Fruit fly (Drosophila melanogaster) whole organism, embryonic: ENCODE data around the gene CG15212.

Source experiments
- ATbp ChIP-seq: fragments of 200-800 bp; sonication (Bioruptor generic); optimal IDR thresholded peaks from 2 replicates; lab custom pipeline; 2017; ENCODE audit warnings: missing biosample characterization, mild to moderate bottlenecking, missing genetic modification characterization, missing genetic modification reagents
- Bgb ChIP-seq: fragments of 200-800 bp; sonication (Bioruptor generic); IDR thresholded peaks from 2 replicates; pipeline ENCODE4 v1.3.6; 2022; ENCODE audit warnings: missing biosample characterization, missing genetic modification characterization; ENCODE audit not compliant: partially characterized antibody
- CG1024 ChIP-seq: fragments of 200-800 bp; sonication (Bioruptor generic); IDR thresholded peaks from 2 replicates; pipeline ENCODE4 v1.3.6; 2022; ENCODE audit warnings: missing biosample characterization, missing genetic modification characterization
- CG11398 ChIP-seq: fragments of 200-800 bp; sonication (Bioruptor generic); optimal IDR thresholded peaks from 2 replicates; lab custom pipeline; 2016; ENCODE audit warnings: missing biosample characterization, missing genetic modification characterization
- CG12659 ChIP-seq: fragments of 200-800 bp; sonication (Bioruptor generic); optimal IDR thresholded peaks from 3 replicates; lab custom pipeline; 2017; ENCODE audit warnings: mild to moderate bottlenecking, missing biosample characterization, missing genetic modification reagents, missing genetic modification characterization
- CG1529 ChIP-seq: fragments of 200-800 bp; sonication (Bioruptor generic); optimal IDR thresholded peaks from 3 replicates; lab custom pipeline; 2018; ENCODE audit warnings: missing biosample characterization, missing genetic modification characterization
- CG15601 ChIP-seq: fragments of 200-800 bp; sonication (Bioruptor generic); optimal IDR thresholded peaks from 3 replicates; lab custom pipeline; 2019; ENCODE audit warnings: missing biosample characterization, mild to moderate bottlenecking, missing genetic modification characterization, moderate library complexity
- CG16863 ChIP-seq: fragments of 200-800 bp; sonication (Bioruptor generic); optimal IDR thresholded peaks from 3 replicates; lab custom pipeline; 2016; ENCODE audit warnings: missing biosample characterization, missing genetic modification characterization
- CG2199 ChIP-seq: fragments of 200-800 bp; sonication (Bioruptor generic); IDR thresholded peaks from 3 replicates; pipeline ENCODE4 v1.3.6; 2022; ENCODE audit warnings: missing biosample characterization, missing genetic modification characterization
- CG30020 ChIP-seq: fragments of 200-800 bp; optimal IDR thresholded peaks from 2 replicates; lab custom pipeline; 2019; ENCODE audit warnings: missing biosample characterization, mild to moderate bottlenecking, missing genetic modification characterization, moderate library complexity
- CG32532 ChIP-seq: fragments of 200-800 bp; sonication (Bioruptor generic); IDR thresholded peaks from 2 replicates; pipeline ENCODE4 v1.3.6; 2022; ENCODE audit warnings: missing biosample characterization, missing genetic modification characterization
- CG34224 ChIP-seq: fragments of 200-800 bp; sonication (Bioruptor generic); IDR thresholded peaks from 3 replicates; pipeline ENCODE4 v1.3.6; 2022; ENCODE audit warnings: missing biosample characterization, missing genetic modification characterization; ENCODE audit not compliant: partially characterized antibody
- CG34422 ChIP-seq: fragments of 200-800 bp; sonication (Bioruptor generic); IDR thresholded peaks from 3 replicates; pipeline ENCODE4 v1.3.6; 2022; ENCODE audit warnings: missing biosample characterization, missing genetic modification characterization
- CG3726 ChIP-seq: fragments of 200-800 bp; sonication (Bioruptor generic); IDR thresholded peaks from 3 replicates; pipeline ENCODE4, ENCODE4 v1.3.6; 2022; ENCODE audit warnings: missing biosample characterization, missing genetic modification characterization
- CG3847 ChIP-seq: fragments of 200-800 bp; sonication (Bioruptor generic); IDR thresholded peaks from 2 replicates; pipeline ENCODE4 v1.3.6; 2022; ENCODE audit warnings: missing biosample characterization, missing genetic modification characterization
- CG3995 ChIP-seq: fragments of 200-800 bp; sonication (Bioruptor generic); optimal IDR thresholded peaks from 3 replicates; lab custom pipeline; 2016; ENCODE audit warnings: missing biosample characterization, missing genetic modification characterization
- CG4328 ChIP-seq: fragments of 200-800 bp; sonication (Bioruptor generic); optimal IDR thresholded peaks from 3 replicates; lab custom pipeline; 2017; ENCODE audit warnings: missing biosample characterization, missing genetic modification reagents, missing genetic modification characterization
- CG6791 ChIP-seq: fragments of 200-800 bp; sonication (Bioruptor generic); IDR thresholded peaks from 3 replicates; pipeline ENCODE4 v1.3.6; 2022; ENCODE audit warnings: missing biosample characterization, missing genetic modification characterization; ENCODE audit not compliant: partially characterized antibody
- CG7271 ChIP-seq: fragments of 200-800 bp; sonication (Bioruptor generic); optimal IDR thresholded peaks from 2 replicates; lab custom pipeline; 2018; ENCODE audit warnings: missing biosample characterization, mild to moderate bottlenecking, missing genetic modification characterization, moderate library complexity
- CG7786 ChIP-seq: fragments of 200-800 bp; sonication (Bioruptor generic); optimal IDR thresholded peaks from 2 replicates; lab custom pipeline; 2016; ENCODE audit warnings: missing biosample characterization, missing genetic modification characterization
- CG8089 ChIP-seq: fragments of 200-800 bp; sonication (Bioruptor generic); optimal IDR thresholded peaks from 3 replicates; lab custom pipeline; 2016; ENCODE audit warnings: missing biosample characterization, missing genetic modification characterization
- CG8478 ChIP-seq: fragments of >200 bp; optimal IDR thresholded peaks from 2 replicates; lab custom pipeline; 2018
- CG9797 ChIP-seq: fragments of 200-800 bp; sonication (Bioruptor generic); optimal IDR thresholded peaks from 3 replicates; lab custom pipeline; 2018; ENCODE audit warnings: missing biosample characterization, mild to moderate bottlenecking, missing genetic modification characterization
- CrebB ChIP-seq: fragments of 200-800 bp; sonication (Bioruptor generic); optimal IDR thresholded peaks from 3 replicates; lab custom pipeline; 2018; ENCODE audit warnings: missing biosample characterization, mild to moderate bottlenecking, missing genetic modification characterization
- Dbx ChIP-seq: fragments of 200-800 bp; sonication (Bioruptor generic); IDR thresholded peaks from 3 replicates; pipeline ENCODE4 v1.3.6; 2022; ENCODE audit warnings: missing biosample characterization, missing genetic modification characterization
- Dp ChIP-seq: fragments of 200-800 bp; sonication (Bioruptor generic); optimal IDR thresholded peaks from 2 replicates; lab custom pipeline; 2018; ENCODE audit warnings: missing biosample characterization, mild to moderate bottlenecking, missing genetic modification characterization, moderate library complexity
- E2f1 ChIP-seq: fragments of 200-800 bp; sonication (Bioruptor generic); IDR thresholded peaks from 2 replicates; pipeline ENCODE4 v1.3.6; 2022; ENCODE audit warnings: missing biosample characterization, missing genetic modification characterization
- Elba2 ChIP-seq: fragments of 200-800 bp; sonication (Bioruptor generic); optimal IDR thresholded peaks from 3 replicates; lab custom pipeline; 2016; ENCODE audit warnings: missing biosample characterization, missing genetic modification characterization
- Ets65A ChIP-seq: fragments of 200-800 bp; sonication (Bioruptor generic); peaks from one replicate; lab custom pipeline; 2016; ENCODE audit warnings: missing biosample characterization, missing genetic modification characterization
- Fer1 ChIP-seq: fragments of 200-800 bp; sonication (Bioruptor generic); optimal IDR thresholded peaks from 2 replicates; lab custom pipeline; 2017; ENCODE audit warnings: missing biosample characterization, mild to moderate bottlenecking, missing genetic modification characterization
- Rfx ChIP-seq: fragments of 200-800 bp; sonication (Bioruptor generic); IDR thresholded peaks from 2 replicates; pipeline ENCODE4 v1.3.6; 2022; ENCODE audit warnings: missing biosample characterization, missing genetic modification characterization
- Spps ChIP-seq: fragments of 200-800 bp; sonication (Bioruptor generic); optimal IDR thresholded peaks from 2 replicates; lab custom pipeline; 2018; ENCODE audit warnings: missing biosample characterization, mild to moderate bottlenecking, missing genetic modification characterization
- Sry-β ChIP-seq: fragments of 200-800 bp; sonication (Bioruptor generic); optimal IDR thresholded peaks from 2 replicates; lab custom pipeline; 2018; ENCODE audit warnings: missing biosample characterization, mild to moderate bottlenecking, missing genetic modification characterization, moderate library complexity
- Sry-δ ChIP-seq: fragments of 200-800 bp; sonication (Bioruptor generic); optimal IDR thresholded peaks from 2 replicates; lab custom pipeline; 2016; ENCODE audit warnings: missing biosample characterization, missing genetic modification characterization
- Ssrp ChIP-seq: fragments of 200-800 bp; sonication (Bioruptor generic); optimal IDR thresholded peaks from 2 replicates; lab custom pipeline; 2018; ENCODE audit warnings: missing biosample characterization, mild to moderate bottlenecking, missing genetic modification characterization, moderate library complexity
- Xbp1 ChIP-seq: fragments of 200-800 bp; sonication (Bioruptor generic); optimal IDR thresholded peaks from 3 replicates; lab custom pipeline; 2016; ENCODE audit warnings: missing biosample characterization, mild to moderate bottlenecking, missing genetic modification characterization
- bcd ChIP-seq: fragments of 200-800 bp; sonication (Bioruptor generic); optimal IDR thresholded peaks from 2 replicates; lab custom pipeline; 2017; ENCODE audit warnings: missing biosample characterization, mild to moderate bottlenecking, missing genetic modification characterization
- cwo ChIP-seq: fragments of 200-800 bp; sonication (Bioruptor generic); optimal IDR thresholded peaks from 3 replicates; lab custom pipeline; 2017; ENCODE audit warnings: missing biosample characterization, missing genetic modification characterization, mild to moderate bottlenecking, moderate library complexity, missing genetic modification reagents
- dan ChIP-seq: fragments of 200-800 bp; sonication (Bioruptor generic); IDR thresholded peaks from 2 replicates; pipeline ENCODE4 v1.3.6; 2022; ENCODE audit warnings: missing biosample characterization, missing genetic modification characterization
- en ChIP-seq: fragments of 200-800 bp; sonication (Bioruptor generic); optimal IDR thresholded peaks from 2 replicates; lab custom pipeline; 2016; ENCODE audit warnings: missing biosample characterization, missing genetic modification characterization
- gt ChIP-seq: fragments of 200-800 bp; sonication (Bioruptor generic); IDR thresholded peaks from 2 replicates; pipeline ENCODE4 v1.3.6; 2022; ENCODE audit warnings: missing biosample characterization, missing genetic modification characterization
- hbn ChIP-seq: fragments of 200-800 bp; sonication (Bioruptor generic); IDR thresholded peaks from 2 replicates; pipeline ENCODE4 v1.3.6; 2022; ENCODE audit warnings: missing biosample characterization, missing genetic modification characterization; ENCODE audit not compliant: partially characterized antibody
- jing ChIP-seq: fragments of 200-800 bp; sonication (Bioruptor generic); optimal IDR thresholded peaks from 2 replicates; lab custom pipeline; 2018; ENCODE audit warnings: missing biosample characterization, mild to moderate bottlenecking, missing genetic modification characterization
- kni ChIP-seq: fragments of 200-800 bp; sonication (Bioruptor generic); optimal IDR thresholded peaks from 3 replicates; lab custom pipeline; 2017; ENCODE audit warnings: mild to moderate bottlenecking, missing biosample characterization, missing genetic modification reagents, missing genetic modification characterization
- lilli ChIP-seq: fragments of 200-800 bp; sonication (Bioruptor generic); optimal IDR thresholded peaks from 3 replicates; lab custom pipeline; 2016; ENCODE audit warnings: missing biosample characterization, missing genetic modification characterization
- lola ChIP-seq, 3 experiments: fragments of >200 bp in 2 of 3; fragments of 200-800 bp in 1 of 3; sonication (Bioruptor generic) in 1 of 3; optimal IDR thresholded peaks; 2 replicates each; lab custom pipeline; 2017 to 2019; ENCODE audit warnings: missing biosample characterization in 3 of 3, missing genetic modification characterization in 3 of 3, mild to moderate bottlenecking in 1 of 3, moderate library complexity in 1 of 3
- mirr ChIP-seq: fragments of 200-800 bp; sonication (Bioruptor generic); optimal IDR thresholded peaks from 3 replicates; lab custom pipeline; 2018; ENCODE audit warnings: missing biosample characterization, mild to moderate bottlenecking, missing genetic modification characterization
- mld ChIP-seq: fragments of 200-800 bp; sonication (Bioruptor generic); IDR thresholded peaks from 3 replicates; pipeline ENCODE4 v1.3.6; 2022; ENCODE audit warnings: missing biosample characterization, missing genetic modification characterization; ENCODE audit not compliant: partially characterized antibody
- sima ChIP-seq: fragments of 200-800 bp; sonication (Bioruptor generic); optimal IDR thresholded peaks from 2 replicates; lab custom pipeline; 2016; ENCODE audit warnings: missing biosample characterization, missing genetic modification characterization
- slou ChIP-seq: fragments of 200-800 bp; sonication (Bioruptor generic); optimal IDR thresholded peaks from 3 replicates; lab custom pipeline; 2016; ENCODE audit warnings: missing biosample characterization, missing genetic modification characterization
- unc-4 ChIP-seq: fragments of 200-800 bp; sonication (Bioruptor generic); IDR thresholded peaks from 2 replicates; pipeline ENCODE4 v1.3.6; 2022; ENCODE audit warnings: missing biosample characterization, missing genetic modification characterization; ENCODE audit not compliant: partially characterized antibody

The CG15212 gene

dm6 chr3L:5145814-5146244 is 14.5 kb downstream of the CG15212 start, which contains the start of the genes Fitm and AlaRS-m (continued):
- TF ChIP-seq jing: no peak
- no peak for TF ChIP-seq Dbx (GFP tag; lab: Robert Waterston, UW)
- no peak for TF ChIP-seq lilli (GFP tag; lab: Kevin White, UChicago)
- no peak for TF ChIP-seq CG11398 (GFP tag; lab: Kevin White, UChicago)
- TF ChIP-seq CG1529: no peak
- TF ChIP-seq CG34224 (GFP tag; lab: Robert Waterston, UW): peak; percentile 51; the same call in 2 of the 3 replicates
- no peak for TF ChIP-seq CG9797 (GFP tag; lab: Kevin White, UChicago)
- no peak for TF ChIP-seq CG16863 (GFP tag; lab: Kevin White, UChicago)
- TF ChIP-seq Sry-β: peak; percentile 42
- no peak for TF ChIP-seq CG7786
- TF ChIP-seq CG2199 (GFP tag; lab: Robert Waterston, UW): no peak
- no peak for TF ChIP-seq E2f1
- no peak for TF ChIP-seq slou (GFP tag; lab: Kevin White, UChicago)
- no peak for TF ChIP-seq CG8089 (GFP tag; lab: Kevin White, UChicago)
- TF ChIP-seq Rfx (GFP tag; lab: Robert Waterston, UW): no peak
- peak; percentile 45; the same call in 1 of the 2 replicates for TF ChIP-seq Bgb (GFP tag; lab: Robert Waterston, UW)
- no peak for TF ChIP-seq CG15601
- no peak for TF ChIP-seq en (GFP tag; lab: Kevin White, UChicago)
- TF ChIP-seq mirr (GFP tag; lab: Kevin White, UChicago): no peak
- TF ChIP-seq CG3726 (GFP tag; lab: Robert Waterston, UW): no peak
- no peak for TF ChIP-seq bcd (GFP tag; lab: Kevin White, UChicago)
- no peak for TF ChIP-seq lola (GFP tag; optimal IDR thresholded peaks at IDR 0.05; lab: Kevin White, UChicago)
- no peak for TF ChIP-seq dan (GFP tag; lab: Robert Waterston, UW)
- TF ChIP-seq CG8478 (lab: Kevin White, UChicago): no peak
- no peak for TF ChIP-seq gt (GFP tag; lab: Robert Waterston, UW)
- TF ChIP-seq Elba2 (GFP tag; lab: Kevin White, UChicago): peak; percentile 75
- TF ChIP-seq hbn (GFP tag; lab: Robert Waterston, UW): 0 out of 2 replicates have a peak, but pooled peaks have one; percentile 29
- TF ChIP-seq unc-4 (GFP tag; lab: Robert Waterston, UW): 0 out of 2 replicates have a peak, but pooled peaks have one; percentile 25
- no peak for TF ChIP-seq CG30020 (tag; lab: Kevin White, UChicago)
- TF ChIP-seq Xbp1 (GFP tag; lab: Kevin White, UChicago): no peak
- no peak for TF ChIP-seq CG3847
- no peak for TF ChIP-seq sima (GFP tag; lab: Kevin White, UChicago)
- TF ChIP-seq Sry-δ (GFP tag; lab: Kevin White, UChicago): no peak
- no peak for TF ChIP-seq CG4328 (GFP tag; lab: Kevin White, UChicago)
- TF ChIP-seq kni: peak; percentile 72
- TF ChIP-seq CG6791 (GFP tag; lab: Robert Waterston, UW): no peak
- no peak for TF ChIP-seq ATbp
- peak; percentile 55 for TF ChIP-seq Dp (GFP tag; lab: Kevin White, UChicago)
- TF ChIP-seq CG3995 (GFP tag; lab: Kevin White, UChicago): no peak
- TF ChIP-seq CG32532 (GFP tag; lab: Robert Waterston, UW): no peak
- TF ChIP-seq CG12659 (GFP tag; lab: Kevin White, UChicago): peak; percentile 8
- TF ChIP-seq Spps: no peak
- TF ChIP-seq Fer1: peak; percentile 7
- peak; percentile 82 for TF ChIP-seq Ets65A (GFP tag; lab: Kevin White, UChicago)
- TF ChIP-seq cwo (GFP tag; lab: Kevin White, UChicago): no peak
- peak; percentile 51; the same call in 1 of the 3 replicates for TF ChIP-seq CG34422
- TF ChIP-seq CG1024 (GFP tag; lab: Robert Waterston, UW): no peak
- no peak for TF ChIP-seq CG7271 (tag; lab: Kevin White, UChicago)
- TF ChIP-seq mld (GFP tag; lab: Robert Waterston, UW): no peak
- TF ChIP-seq CrebB (tag; lab: Kevin White, UChicago): no peak
- TF ChIP-seq Ssrp (tag; lab: Kevin White, UChicago): no peak
